Fruit fly (Drosophila melanogaster) whole organism, embryonic: ENCODE data around the gene SP555.
A peak's percentile ranks its signal among the peaks of the same experiment; 100 is the strongest.

ENCODE experiments used
- Antp ChIP-seq: fragments of 200-800 bp; sonication (Bioruptor generic); optimal IDR thresholded peaks from 3 replicates; lab custom pipeline; 2016; ENCODE audit warnings: missing biosample characterization, missing genetic modification characterization
- CG10543 ChIP-seq: fragments of 200-800 bp; sonication (Bioruptor generic); optimal IDR thresholded peaks from 3 replicates; lab custom pipeline; 2017; ENCODE audit warnings: missing biosample characterization, mild to moderate bottlenecking, missing genetic modification characterization, moderate library complexity
- CG13287 ChIP-seq: fragments of 200-800 bp; sonication (Bioruptor generic); IDR thresholded peaks from 2 replicates; pipeline ENCODE4 v1.3.6; 2022; ENCODE audit warnings: missing biosample characterization, missing genetic modification characterization; ENCODE audit not compliant: partially characterized antibody
- CG1603 ChIP-seq: fragments of 200-800 bp; sonication (Bioruptor generic); optimal IDR thresholded peaks from 2 replicates; lab custom pipeline; 2019; ENCODE audit warnings: missing biosample characterization, mild to moderate bottlenecking, missing genetic modification characterization, moderate library complexity
- CG18599 ChIP-seq: fragments of 200-800 bp; sonication (Bioruptor generic); optimal IDR thresholded peaks from 3 replicates; lab custom pipeline; 2017; ENCODE audit warnings: missing biosample characterization, missing genetic modification characterization, mild to moderate bottlenecking, moderate library complexity, missing genetic modification reagents
- CG2199 ChIP-seq: fragments of 200-800 bp; sonication (Bioruptor generic); IDR thresholded peaks from 3 replicates; pipeline ENCODE4 v1.3.6; 2022; ENCODE audit warnings: missing biosample characterization, missing genetic modification characterization
- CG3163 ChIP-seq: fragments of 200-800 bp; sonication (Bioruptor generic); optimal IDR thresholded peaks from 3 replicates; lab custom pipeline; 2016; ENCODE audit warnings: missing biosample characterization, missing genetic modification characterization
- CG6654 ChIP-seq: fragments of 200-800 bp; sonication (Bioruptor generic); optimal IDR thresholded peaks from 2 replicates; lab custom pipeline; 2017; ENCODE audit warnings: missing biosample characterization, mild to moderate bottlenecking, missing genetic modification characterization
- CG6689 ChIP-seq: fragments of 200-800 bp; sonication (Bioruptor generic); IDR thresholded peaks from 2 replicates; pipeline ENCODE4 v1.3.6; 2022; ENCODE audit warnings: missing biosample characterization, missing genetic modification characterization
- CG8765 ChIP-seq: fragments of 200-800 bp; sonication (Bioruptor generic); IDR thresholded peaks from 2 replicates; pipeline ENCODE4 v1.3.6; 2022; ENCODE audit warnings: missing biosample characterization, missing genetic modification characterization
- CG8924 ChIP-seq: fragments of 200-800 bp; optimal IDR thresholded peaks from 3 replicates; lab custom pipeline; 2019; ENCODE audit warnings: missing biosample characterization, mild to moderate bottlenecking, missing genetic modification characterization, moderate library complexity
- Deaf1 ChIP-seq: fragments of 200-800 bp; optimal IDR thresholded peaks from 3 replicates; lab custom pipeline; 2019; ENCODE audit warnings: missing biosample characterization, mild to moderate bottlenecking, missing genetic modification characterization, moderate library complexity
- Ets65A ChIP-seq: fragments of 200-800 bp; sonication (Bioruptor generic); peaks from one replicate; lab custom pipeline; 2016; ENCODE audit warnings: missing biosample characterization, missing genetic modification characterization
- Ets97D ChIP-seq: fragments of 200-800 bp; sonication (Bioruptor generic); optimal IDR thresholded peaks from 3 replicates; lab custom pipeline; 2016; ENCODE audit warnings: missing biosample characterization, missing genetic modification characterization
- Hr39 ChIP-seq: fragments of >200 bp; optimal IDR thresholded peaks from 2 replicates; lab custom pipeline; 2017
- Hsf ChIP-seq: fragments of 200-800 bp; sonication (Bioruptor generic); optimal IDR thresholded peaks from 3 replicates; lab custom pipeline; 2016; ENCODE audit warnings: missing biosample characterization, missing genetic modification characterization
- Lhr ChIP-seq: fragments of 200-800 bp; sonication (Bioruptor generic); optimal IDR thresholded peaks from 3 replicates; lab custom pipeline; 2017; ENCODE audit warnings: mild to moderate bottlenecking, missing biosample characterization, missing genetic modification reagents, missing genetic modification characterization
- Med ChIP-seq: fragments of 200-800 bp; sonication (Bioruptor generic); peaks from one replicate; lab custom pipeline; 2016; ENCODE audit warnings: missing biosample characterization, missing genetic modification characterization, mild to moderate bottlenecking, inconsistent platforms, moderate library complexity
- Myb ChIP-seq: fragments of 200-800 bp; sonication (Bioruptor generic); optimal IDR thresholded peaks from 2 replicates; lab custom pipeline; 2016; ENCODE audit warnings: missing biosample characterization, missing genetic modification characterization
- Trl ChIP-seq, 3 experiments: fragments of >200 bp in 2 of 3; fragments of 200-800 bp in 1 of 3; sonication (Bioruptor generic) in 1 of 3; optimal IDR thresholded peaks; 2 replicates in 1 of 3; 3 replicates in 2 of 3; lab custom pipeline; 2016 to 2017; ENCODE audit warnings: missing biosample characterization in 1 of 3, missing genetic modification characterization in 1 of 3
- cad ChIP-seq: fragments of >200 bp; optimal IDR thresholded peaks from 2 replicates; lab custom pipeline; 2017; ENCODE audit warnings: missing biosample characterization, missing genetic modification characterization
- cg ChIP-seq: fragments of 200-800 bp; sonication (Bioruptor generic); optimal IDR thresholded peaks from 3 replicates; lab custom pipeline; 2019; ENCODE audit warnings: missing biosample characterization, mild to moderate bottlenecking, missing genetic modification characterization, moderate library complexity
- cwo ChIP-seq: fragments of 200-800 bp; sonication (Bioruptor generic); optimal IDR thresholded peaks from 3 replicates; lab custom pipeline; 2017; ENCODE audit warnings: missing biosample characterization, missing genetic modification characterization, mild to moderate bottlenecking, moderate library complexity, missing genetic modification reagents
- ftz-f1 ChIP-seq: fragments of 200-800 bp; sonication (Bioruptor generic); optimal IDR thresholded peaks from 2 replicates; lab custom pipeline; 2016; ENCODE audit warnings: missing biosample characterization, missing genetic modification characterization
- nerfin-1 ChIP-seq: fragments of 200-800 bp; sonication (Bioruptor generic); optimal IDR thresholded peaks from 3 replicates; lab custom pipeline; 2019; ENCODE audit warnings: missing biosample characterization, mild to moderate bottlenecking, missing genetic modification characterization, moderate library complexity
- pros ChIP-seq: fragments of 200-800 bp; sonication (Bioruptor generic); optimal IDR thresholded peaks from 3 replicates; lab custom pipeline; 2019; ENCODE audit warnings: missing biosample characterization, mild to moderate bottlenecking, missing genetic modification characterization, moderate library complexity
- scrt ChIP-seq: fragments of 200-800 bp; sonication (Bioruptor generic); optimal IDR thresholded peaks from 2 replicates; lab custom pipeline; 2018; ENCODE audit warnings: missing biosample characterization, mild to moderate bottlenecking, missing genetic modification characterization, moderate library complexity
- sisA ChIP-seq: fragments of 200-800 bp; sonication (Bioruptor generic); IDR thresholded peaks from 2 replicates; pipeline ENCODE4 v1.3.6; 2022; ENCODE audit warnings: missing biosample characterization, missing genetic modification characterization
- sr ChIP-seq: fragments of 200-800 bp; sonication (Bioruptor generic); IDR thresholded peaks from 3 replicates; pipeline ENCODE4 v1.3.6; 2022; ENCODE audit warnings: missing biosample characterization, missing genetic modification characterization
- stc ChIP-seq: fragments of 200-800 bp; sonication (Bioruptor generic); IDR thresholded peaks from 2 replicates; pipeline ENCODE4 v1.3.6; 2022; ENCODE audit warnings: missing biosample characterization, missing genetic modification characterization
- sug ChIP-seq: fragments of 200-800 bp; optimal IDR thresholded peaks from 2 replicates; lab custom pipeline; 2019; ENCODE audit warnings: missing biosample characterization, mild to moderate bottlenecking, missing genetic modification characterization, moderate library complexity
- ttk ChIP-seq: fragments of 200-800 bp; sonication (Bioruptor generic); IDR thresholded peaks from 2 replicates; pipeline ENCODE4 v2.1.2; 2022; ENCODE audit warnings: missing biosample characterization, missing genetic modification characterization
- wdn ChIP-seq: fragments of 200-800 bp; sonication (Bioruptor generic); IDR thresholded peaks from 2 replicates; pipeline ENCODE4 v1.3.6; 2022; ENCODE audit warnings: missing biosample characterization, missing genetic modification characterization

Gene SP555

dm6 chr2L:5029049-5029808 is 8.3 kb upstream of the SP555 start, which contains the start of gene Col4a1 (continued):
- TF ChIP-seq Ets97D = no peak
- no peak for TF ChIP-seq sisA
- TF ChIP-seq Med = peak; percentile 61
- TF ChIP-seq nerfin-1 (tag; lab: Kevin White, UChicago) = no peak
- no peak for TF ChIP-seq scrt (GFP tag; lab: Kevin White, UChicago)
- TF ChIP-seq cg = peak; percentile 14
- TF ChIP-seq Lhr (GFP tag; lab: Kevin White, UChicago) = no peak
- peak; percentile 90 for TF ChIP-seq sug
- TF ChIP-seq CG8765 (GFP tag; lab: Robert Waterston, UW) = no peak
- peak; percentile 80 for TF ChIP-seq CG10543 (GFP tag; lab: Kevin White, UChicago)
- TF ChIP-seq Deaf1 = peak; percentile 97
- peak; percentile 11 for TF ChIP-seq CG18599 (GFP tag; lab: Kevin White, UChicago)
- TF ChIP-seq cwo (GFP tag; lab: Kevin White, UChicago) = peak; percentile 30
- TF ChIP-seq ftz-f1 (GFP tag; lab: Kevin White, UChicago) = peak; percentile 45

- TF ChIP-seq CG8924 (no peak), cad (GFP tag; lab: Kevin White, UChicago) (peak; percentile 55), CG6654 (GFP tag; lab: Kevin White, UChicago) (peak; percentile 74), ttk (no peak)
Measured at dm6 chr2L:5029809-5030108, 7.8 kb upstream of the SP555 start.

- TF ChIP-seq stc (GFP tag; lab: Robert Waterston, UW) (no peak), CG3163 (GFP tag; lab: Kevin White, UChicago) (peak; percentile 49), CG2199 (no peak), Trl (optimal IDR thresholded peaks at IDR 0.05; lab: Kevin White, UChicago) (peak in 1 of 2 experiments; percentile 26), Trl (GFP tag; optimal IDR thresholded peaks at IDR 0.05; lab: Kevin White, UChicago) (no peak), sr (GFP tag; lab: Robert Waterston, UW) (no peak), CG6689 (GFP tag; lab: Robert Waterston, UW) (no peak), pros (GFP tag; lab: Kevin White, UChicago) (no peak)
Measured at dm6 chr2L:5030535-5030934, 7.0 kb upstream of the SP555 start.

- TF ChIP-seq Med (peak; percentile 32), Hsf (GFP tag; lab: Kevin White, UChicago) (no peak), Antp (no peak), Myb (no peak), CG1603 (tag; lab: Kevin White, UChicago) (no peak), Ets65A (GFP tag; lab: Kevin White, UChicago) (peak; percentile 92), wdn (no peak)
Measured at dm6 chr2L:5031399-5031798, 6.1 kb upstream of the SP555 start.

- TF ChIP-seq Hr39 (lab: Kevin White, UChicago) = peak; percentile 53
- TF ChIP-seq CG13287 (GFP tag; lab: Robert Waterston, UW) = no peak
Measured at dm6 chr2L:5031886-5032285, 5.6 kb upstream of the SP555 start.
